Fruit fly (Drosophila melanogaster) whole organism, embryonic: Measurements from ENCODE around the gene goe.

Experiments
- CG1024 ChIP-seq: fragments of 200-800 bp; sonication (Bioruptor generic); IDR thresholded peaks from 2 replicates; pipeline ENCODE4 v1.3.6; 2022; ENCODE audit warnings: missing biosample characterization, missing genetic modification characterization
- CG10654 ChIP-seq: fragments of 200-800 bp; sonication (Bioruptor generic); optimal IDR thresholded peaks from 2 replicates; lab custom pipeline; 2016; ENCODE audit warnings: missing biosample characterization, missing genetic modification characterization
- CG10979 ChIP-seq: fragments of 200-800 bp; sonication (Bioruptor generic); optimal IDR thresholded peaks from 2 replicates; lab custom pipeline; 2018; ENCODE audit warnings: missing biosample characterization, mild to moderate bottlenecking, missing genetic modification characterization, moderate library complexity
- CG11085 ChIP-seq: fragments of 200-800 bp; sonication (Bioruptor generic); IDR thresholded peaks from 2 replicates; pipeline ENCODE4 v1.3.6; 2022; ENCODE audit warnings: missing biosample characterization, missing genetic modification characterization
- CG11093 ChIP-seq: fragments of 200-800 bp; sonication (Bioruptor generic); IDR thresholded peaks from 3 replicates; pipeline ENCODE4 v1.3.6; 2022; ENCODE audit warnings: missing biosample characterization, missing genetic modification characterization
- CG12155 ChIP-seq: fragments of 200-800 bp; sonication (Bioruptor generic); optimal IDR thresholded peaks from 3 replicates; lab custom pipeline; 2016; ENCODE audit warnings: missing biosample characterization, missing genetic modification characterization
- CG15073 ChIP-seq: fragments of 200-800 bp; sonication (Bioruptor generic); optimal IDR thresholded peaks from 2 replicates; lab custom pipeline; 2016; ENCODE audit warnings: missing biosample characterization, missing genetic modification characterization
- CG15479 ChIP-seq: fragments of 200-800 bp; sonication (Bioruptor generic); optimal IDR thresholded peaks from 3 replicates; lab custom pipeline; 2019; ENCODE audit warnings: missing biosample characterization, mild to moderate bottlenecking, missing genetic modification characterization, moderate library complexity
- CG17361 ChIP-seq: fragments of 200-800 bp; sonication (Bioruptor generic); IDR thresholded peaks from 3 replicates; pipeline ENCODE4 v1.3.6; 2022; ENCODE audit warnings: missing biosample characterization, missing genetic modification characterization
- CG17568 ChIP-seq: fragments of 200-800 bp; sonication (Bioruptor generic); optimal IDR thresholded peaks from 2 replicates; lab custom pipeline; 2018; ENCODE audit warnings: missing biosample characterization, mild to moderate bottlenecking, missing genetic modification characterization, moderate library complexity
- CG18764 ChIP-seq: fragments of 200-800 bp; sonication (Bioruptor generic); optimal IDR thresholded peaks from 3 replicates; lab custom pipeline; 2016; ENCODE audit warnings: missing biosample characterization, missing genetic modification characterization
- CG31365 ChIP-seq: fragments of 200-800 bp; sonication (Bioruptor generic); optimal IDR thresholded peaks from 2 replicates; lab custom pipeline; 2018; ENCODE audit warnings: missing biosample characterization, mild to moderate bottlenecking, missing genetic modification characterization
- CG33213 ChIP-seq: fragments of 200-800 bp; sonication (Bioruptor generic); optimal IDR thresholded peaks from 3 replicates; lab custom pipeline; 2016; ENCODE audit warnings: missing biosample characterization, missing genetic modification characterization
- CG4360 ChIP-seq: fragments of 200-800 bp; sonication (Bioruptor generic); IDR thresholded peaks from 2 replicates; pipeline ENCODE4 v1.3.6; 2022; ENCODE audit warnings: missing biosample characterization, missing genetic modification characterization
- CG6689 ChIP-seq: fragments of 200-800 bp; sonication (Bioruptor generic); IDR thresholded peaks from 2 replicates; pipeline ENCODE4 v1.3.6; 2022; ENCODE audit warnings: missing biosample characterization, missing genetic modification characterization
- CG7271 ChIP-seq: fragments of 200-800 bp; sonication (Bioruptor generic); optimal IDR thresholded peaks from 2 replicates; lab custom pipeline; 2018; ENCODE audit warnings: missing biosample characterization, mild to moderate bottlenecking, missing genetic modification characterization, moderate library complexity
- CG8388 ChIP-seq: fragments of 200-800 bp; sonication (Bioruptor generic); optimal IDR thresholded peaks from 2 replicates; lab custom pipeline; 2019; ENCODE audit warnings: missing biosample characterization, mild to moderate bottlenecking, missing genetic modification characterization, moderate library complexity
- CG8765 ChIP-seq: fragments of 200-800 bp; sonication (Bioruptor generic); IDR thresholded peaks from 2 replicates; pipeline ENCODE4 v1.3.6; 2022; ENCODE audit warnings: missing biosample characterization, missing genetic modification characterization
- CG8944 ChIP-seq: fragments of 200-800 bp; sonication (Bioruptor generic); optimal IDR thresholded peaks from 3 replicates; lab custom pipeline; 2016; ENCODE audit warnings: missing biosample characterization, missing genetic modification characterization
- CG9215 ChIP-seq: fragments of 200-800 bp; sonication (Bioruptor generic); IDR thresholded peaks from 2 replicates; pipeline ENCODE4 v1.3.6; 2022; ENCODE audit warnings: missing biosample characterization, missing genetic modification characterization
- Dip3 ChIP-seq: fragments of 200-800 bp; sonication (Bioruptor generic); optimal IDR thresholded peaks from 3 replicates; lab custom pipeline; 2016; ENCODE audit warnings: missing biosample characterization, missing genetic modification characterization
- GATAe ChIP-seq: fragments of 200-800 bp; sonication (Bioruptor generic); conservative IDR thresholded peaks from 2 replicates; pipeline ENCODE4 v1.3.6; 2022; ENCODE audit warnings: missing biosample characterization, missing genetic modification characterization
- Hsf ChIP-seq: fragments of 200-800 bp; sonication (Bioruptor generic); optimal IDR thresholded peaks from 3 replicates; lab custom pipeline; 2016; ENCODE audit warnings: missing biosample characterization, missing genetic modification characterization
- MESR4 ChIP-seq: fragments of 200-800 bp; sonication (Bioruptor generic); optimal IDR thresholded peaks from 2 replicates; lab custom pipeline; 2018; ENCODE audit warnings: missing biosample characterization, mild to moderate bottlenecking, missing genetic modification characterization, moderate library complexity
- Max ChIP-seq: fragments of 200-800 bp; sonication (Bioruptor generic); optimal IDR thresholded peaks from 2 replicates; lab custom pipeline; 2016; ENCODE audit warnings: missing biosample characterization, mild to moderate bottlenecking, missing genetic modification characterization
- Nf-YB ChIP-seq: fragments of 200-800 bp; sonication (Bioruptor generic); optimal IDR thresholded peaks from 3 replicates; lab custom pipeline; 2019; ENCODE audit warnings: missing biosample characterization, mild to moderate bottlenecking, missing genetic modification characterization, moderate library complexity
- Oli ChIP-seq: fragments of 200-800 bp; sonication (Bioruptor generic); optimal IDR thresholded peaks from 2 replicates; lab custom pipeline; 2018; ENCODE audit warnings: missing biosample characterization, mild to moderate bottlenecking, missing genetic modification characterization, moderate library complexity
- Optix ChIP-seq: fragments of 200-800 bp; sonication (Bioruptor generic); IDR thresholded peaks from 3 replicates; pipeline ENCODE4 v1.3.6; 2022; ENCODE audit warnings: missing biosample characterization, missing genetic modification characterization
- PHDP ChIP-seq: fragments of 200-800 bp; sonication (Bioruptor generic); optimal IDR thresholded peaks from 3 replicates; lab custom pipeline; 2018; ENCODE audit warnings: missing biosample characterization, mild to moderate bottlenecking, missing genetic modification characterization, moderate library complexity
- Xrp1 ChIP-seq: fragments of 200-800 bp; sonication (Bioruptor generic); IDR thresholded peaks from 2 replicates; pipeline ENCODE4 v1.3.6; 2022; ENCODE audit warnings: missing biosample characterization, missing genetic modification characterization
- YL-1 ChIP-seq: fragments of 200-800 bp; sonication (Bioruptor generic); optimal IDR thresholded peaks from 3 replicates; lab custom pipeline; 2017; ENCODE audit warnings: missing biosample characterization, mild to moderate bottlenecking, missing genetic modification characterization
- ash1 ChIP-seq: fragments of 200-800 bp; sonication (Bioruptor generic); optimal IDR thresholded peaks from 2 replicates; lab custom pipeline; 2018; ENCODE audit warnings: missing biosample characterization, mild to moderate bottlenecking, missing genetic modification characterization
- cas ChIP-seq: fragments of 200-800 bp; sonication (Bioruptor generic); IDR thresholded peaks from 2 replicates; pipeline ENCODE4 v1.3.6; 2022; ENCODE audit warnings: missing biosample characterization, missing genetic modification characterization
- corto ChIP-seq: fragments of 200-800 bp; sonication (Bioruptor generic); optimal IDR thresholded peaks from 2 replicates; lab custom pipeline; 2016; ENCODE audit warnings: missing biosample characterization, mild to moderate bottlenecking, missing genetic modification characterization, moderate library complexity
- dm ChIP-seq: fragments of 200-800 bp; sonication (Bioruptor generic); optimal IDR thresholded peaks from 3 replicates; lab custom pipeline; 2016; ENCODE audit warnings: missing biosample characterization, missing genetic modification characterization
- dmrt11E ChIP-seq: fragments of 200-800 bp; sonication (Bioruptor generic); optimal IDR thresholded peaks from 3 replicates; lab custom pipeline; 2018; ENCODE audit warnings: missing biosample characterization, mild to moderate bottlenecking, missing genetic modification characterization, moderate library complexity
- eyg ChIP-seq: fragments of 200-800 bp; sonication (Bioruptor generic); optimal IDR thresholded peaks from 3 replicates; lab custom pipeline; 2016; ENCODE audit warnings: missing biosample characterization, missing genetic modification characterization
- fd3F ChIP-seq: fragments of 200-800 bp; sonication (Bioruptor generic); optimal IDR thresholded peaks from 2 replicates; lab custom pipeline; 2018; ENCODE audit warnings: missing biosample characterization, mild to moderate bottlenecking, missing genetic modification characterization, moderate library complexity
- fd64A ChIP-seq: fragments of 200-800 bp; sonication (Bioruptor generic); optimal IDR thresholded peaks from 3 replicates; lab custom pipeline; 2018; ENCODE audit warnings: missing biosample characterization, mild to moderate bottlenecking, missing genetic modification characterization
- fu2 ChIP-seq: fragments of 200-800 bp; sonication (Bioruptor generic); optimal IDR thresholded peaks from 2 replicates; lab custom pipeline; 2016; ENCODE audit warnings: missing biosample characterization, missing genetic modification characterization
- ham ChIP-seq: fragments of 200-800 bp; sonication (Bioruptor generic); IDR thresholded peaks from 2 replicates; pipeline ENCODE4 v1.3.6; 2022; ENCODE audit warnings: missing biosample characterization, missing genetic modification characterization
- jigr1 ChIP-seq: fragments of 200-800 bp; sonication (Bioruptor generic); IDR thresholded peaks from 3 replicates; pipeline ENCODE4 v1.3.6; 2022; ENCODE audit warnings: missing biosample characterization, missing genetic modification characterization
- maf-S ChIP-seq: fragments of 200-800 bp; sonication (Bioruptor generic); optimal IDR thresholded peaks from 2 replicates; lab custom pipeline; 2016; ENCODE audit warnings: missing biosample characterization, missing genetic modification characterization
- oc ChIP-seq: fragments of 200-800 bp; sonication (Bioruptor generic); optimal IDR thresholded peaks from 2 replicates; lab custom pipeline; 2018; ENCODE audit warnings: missing biosample characterization, mild to moderate bottlenecking, missing genetic modification characterization, moderate library complexity
- prd ChIP-seq, 3 experiments: fragments of >200 bp in 2 of 3; fragments of 200-800 bp in 1 of 3; sonication (Bioruptor generic) in 1 of 3; optimal IDR thresholded peaks in 2 of 3; IDR thresholded peaks in 1 of 3; 2 replicates in 2 of 3; 3 replicates in 1 of 3; pipeline versions ENCODE4 v1.3.6 to Lab custom; 2017 to 2022; ENCODE audit warnings: missing biosample characterization in 1 of 3, missing genetic modification characterization in 1 of 3
- slbo ChIP-seq: fragments of 200-800 bp; sonication (Bioruptor generic); IDR thresholded peaks from 2 replicates; pipeline ENCODE4 v1.3.6; 2022; ENCODE audit warnings: missing biosample characterization, missing genetic modification characterization
- tgo ChIP-seq: fragments of 200-800 bp; sonication (Bioruptor generic); IDR thresholded peaks from 3 replicates; pipeline ENCODE4 v1.3.6; 2022; ENCODE audit warnings: missing biosample characterization, missing genetic modification characterization
- tll ChIP-seq, 2 experiments: fragments of 200-800 bp in 1 of 2; fragments of >200 bp in 1 of 2; sonication (Bioruptor generic) in 1 of 2; optimal IDR thresholded peaks; 2 replicates each; lab custom pipeline; 2017 to 2019; ENCODE audit warnings: missing biosample characterization in 2 of 2, missing genetic modification characterization in 2 of 2, mild to moderate bottlenecking in 1 of 2, moderate library complexity in 1 of 2

Gene goe

dm6 chrX:16772882-16773827 is 21.4 kb upstream of the goe start (continued):
- TF ChIP-seq tgo (GFP tag; lab: Robert Waterston, UW): peak; percentile 49; the same call in 1 of the 3 replicates
- no peak for TF ChIP-seq tll (GFP tag; optimal IDR thresholded peaks at IDR 0.05; lab: Kevin White, UChicago)
- peak; percentile 50; the same call in 1 of the 2 replicates for TF ChIP-seq CG4360 (GFP tag; lab: Robert Waterston, UW)
- TF ChIP-seq dmrt11E (tag; lab: Kevin White, UChicago): peak; percentile 44
- peak; percentile 34 for TF ChIP-seq CG10654
- TF ChIP-seq MESR4: no peak
- no peak for TF ChIP-seq CG17568
- TF ChIP-seq maf-S (GFP tag; lab: Kevin White, UChicago): no peak
- peak; percentile 33 for TF ChIP-seq Hsf
- no peak for TF ChIP-seq ham (GFP tag; lab: Robert Waterston, UW)
- TF ChIP-seq eyg (GFP tag; lab: Kevin White, UChicago): no peak
- no peak for TF ChIP-seq Nf-YB (GFP tag; lab: Kevin White, UChicago)
- TF ChIP-seq corto (GFP tag; lab: Kevin White, UChicago): no peak
- TF ChIP-seq GATAe (GFP tag; lab: Robert Waterston, UW): no peak
- TF ChIP-seq fu2 (GFP tag; lab: Kevin White, UChicago): no peak
- TF ChIP-seq cas: no peak
- TF ChIP-seq CG15479 (GFP tag; lab: Kevin White, UChicago): no peak
- no peak for TF ChIP-seq slbo (GFP tag; lab: Robert Waterston, UW)
- peak; percentile 36 for TF ChIP-seq CG8388 (GFP tag; lab: Kevin White, UChicago)
- peak; percentile 80 for TF ChIP-seq CG10979
- TF ChIP-seq CG1024 (GFP tag; lab: Robert Waterston, UW): peak; percentile 59
- TF ChIP-seq CG9215 (GFP tag; lab: Robert Waterston, UW): peak; percentile 39; the same call in 1 of the 2 replicates
- no peak for TF ChIP-seq fd64A (GFP tag; lab: Kevin White, UChicago)
- no peak for TF ChIP-seq CG7271
- TF ChIP-seq CG18764 (GFP tag; lab: Kevin White, UChicago): peak; percentile 31
- TF ChIP-seq CG17361: peak; percentile 62
- TF ChIP-seq fd3F (GFP tag; lab: Kevin White, UChicago): no peak
- peak; percentile 44 for TF ChIP-seq Max (GFP tag; lab: Kevin White, UChicago)
- 0 out of 3 replicates have a peak, but pooled peaks have one; percentile 21 for TF ChIP-seq jigr1 (GFP tag; lab: Robert Waterston, UW)
- peak; percentile 36 for TF ChIP-seq CG12155
- no peak for TF ChIP-seq dm (GFP tag; lab: Kevin White, UChicago)
- TF ChIP-seq CG15073 (GFP tag; lab: Kevin White, UChicago): no peak
- peak; percentile 9 for TF ChIP-seq CG8944 (GFP tag; lab: Kevin White, UChicago)
- TF ChIP-seq Optix (GFP tag; lab: Robert Waterston, UW): peak; percentile 74; the same call in 2 of the 3 replicates
- no peak for TF ChIP-seq oc (tag; lab: Kevin White, UChicago)
- peak; percentile 25 for TF ChIP-seq Oli (tag; lab: Kevin White, UChicago)
- TF ChIP-seq PHDP: peak; percentile 27
- TF ChIP-seq Dip3 (GFP tag; lab: Kevin White, UChicago): no peak
- TF ChIP-seq YL-1 (GFP tag; lab: Kevin White, UChicago): no peak
- TF ChIP-seq CG8765 (GFP tag; lab: Robert Waterston, UW): peak; percentile 82
- TF ChIP-seq Xrp1: peak; percentile 90
- peak; percentile 77 for TF ChIP-seq CG11093
- TF ChIP-seq CG33213 (GFP tag; lab: Kevin White, UChicago): peak; percentile 44
- TF ChIP-seq ash1 (GFP tag; lab: Kevin White, UChicago): no peak
- no peak for TF ChIP-seq prd (optimal IDR thresholded peaks at IDR 0.05; lab: Kevin White, UChicago)
- peak; percentile 87 for TF ChIP-seq prd (GFP tag; IDR thresholded peaks at IDR 0.05; lab: Robert Waterston, UW)
- no peak for TF ChIP-seq CG31365 (tag; lab: Kevin White, UChicago)
- TF ChIP-seq CG6689: peak; percentile 64
- peak; percentile 36; the same call in 1 of the 2 replicates for TF ChIP-seq CG11085 (GFP tag; lab: Robert Waterston, UW)
